Worm (Caenorhabditis elegans) whole organism, L1 larva: ENCODE measurements around the gene nphp-2.

Experiments used
- grh-1 ChIP-seq: fragments of 200-800 bp; sonication (Bioruptor generic); IDR thresholded peaks from 2 replicates; pipeline ENCODE4 v1.3.6; 2022; ENCODE audit warnings: missing genetic modification reagents, missing genetic modification characterization, missing compliant biosample characterization
- lin-14 ChIP-seq: fragments of 200-800 bp; sonication (Bioruptor generic); optimal IDR thresholded peaks from 2 replicates; lab custom pipeline; 2018; ENCODE audit warnings: mild to moderate bottlenecking, missing genetic modification characterization, moderate library complexity, missing compliant biosample characterization
- tlp-1 ChIP-seq: fragments of 150-350 bp; optimal IDR thresholded peaks from 2 replicates; lab custom pipeline; 2014; ENCODE audit warnings: missing biosample characterization, missing genetic modification characterization
- unc-62 ChIP-seq: fragments of 150-350 bp; optimal IDR thresholded peaks from 2 replicates; lab custom pipeline; 2014; ENCODE audit warnings: missing biosample characterization, missing genetic modification reagents, missing genetic modification characterization

DNA sequence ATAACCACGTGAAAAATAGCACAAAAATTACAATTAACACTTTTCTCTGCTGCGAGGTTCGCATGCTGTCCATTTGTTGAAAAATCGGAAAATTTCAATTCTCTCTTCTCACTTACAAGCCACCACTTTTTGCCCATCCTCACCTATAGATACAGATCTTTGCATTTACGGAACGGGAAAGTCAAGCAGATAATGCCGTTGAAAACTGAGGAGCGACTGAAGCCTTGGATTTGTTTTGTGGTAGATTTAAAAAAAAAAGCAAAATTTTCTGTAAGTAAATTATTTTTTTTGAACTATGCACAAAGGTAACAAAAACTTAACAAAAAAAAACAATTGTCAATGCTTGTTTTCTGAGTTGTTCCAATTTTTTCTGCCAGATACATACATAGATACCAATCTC is 29.9 kb downstream of the nphp-2 start, which contains the start of gene T06A1.1:
- TF ChIP-seq tlp-1 (tag; lab: Kevin White, UChicago) (no peak), grh-1 (no peak), unc-62 (GFP tag; lab: Kevin White, UChicago) (no peak), lin-14 (GFP tag; lab: Kevin White, UChicago) (no peak)
